Worm (Caenorhabditis elegans): ENCODE data around the gene col-130.

Gene col-130

DNA sequence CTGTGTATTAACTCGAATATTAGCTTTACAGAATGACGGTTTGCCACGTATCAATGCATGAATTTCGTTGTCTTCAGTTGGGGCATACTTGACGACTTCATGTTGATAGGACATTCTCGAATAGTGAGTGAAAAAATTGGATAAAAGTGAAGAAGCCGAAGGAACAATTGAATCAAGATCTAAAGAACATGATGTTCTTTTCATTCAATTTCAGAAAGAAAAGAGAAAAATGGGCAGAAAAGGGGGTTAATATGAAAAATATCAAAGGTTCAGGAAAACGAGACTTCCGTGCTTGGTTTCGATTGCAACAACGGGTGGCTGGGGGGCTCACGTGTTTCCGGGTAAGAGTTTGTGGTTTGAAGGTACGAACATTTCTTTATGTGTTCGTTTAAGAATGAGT is 13.7 kb downstream of the col-130 start:
- no peak for TF ChIP-seq rnt-1 (tag; optimal IDR thresholded peaks at IDR 0.05)
- no peak for TF ChIP-seq lin-14 (GFP tag; optimal IDR thresholded peaks at IDR 0.05)
- no peak for TF ChIP-seq nhr-20 (tag; optimal IDR thresholded peaks at IDR 0.05)
- TF ChIP-seq nhr-12 (tag; optimal IDR thresholded peaks at IDR 0.05): no peak
- no peak for TF ChIP-seq efl-1 (optimal IDR thresholded peaks at IDR 0.05)
- TF ChIP-seq efl-1 (GFP tag; optimal IDR thresholded peaks at IDR 0.05 in 1 of 2): peak in 1 of 2 experiments; percentile 28
- peak; percentile 71 for TF ChIP-seq fkh-10 (GFP tag; optimal IDR thresholded peaks at IDR 0.05)

DNA sequence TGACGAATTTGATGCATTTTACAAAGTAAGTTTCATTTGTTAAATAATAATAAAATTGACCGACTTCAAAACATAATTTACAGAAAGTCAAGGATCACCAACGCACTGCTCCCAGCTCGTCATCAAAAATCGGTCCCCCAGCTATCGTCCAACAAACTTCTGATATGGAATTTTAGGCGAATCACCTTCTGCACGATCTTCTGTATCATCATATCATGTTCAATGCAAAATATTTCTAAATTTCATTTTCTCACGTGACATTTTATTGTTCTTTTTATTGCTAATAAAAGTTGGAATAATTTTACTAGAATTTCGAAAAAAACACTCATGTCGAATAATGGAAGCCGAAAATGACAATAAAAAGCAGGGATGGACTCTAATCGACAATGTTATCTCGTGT is 18.1 kb downstream of the col-130 start, which contains the start of gene acl-13:
Gene acl-13 (plus strand): TSS at position 301 of the 400 bp plus-strand sequence.
- no peak for TF ChIP-seq egl-27 (tag; optimal IDR thresholded peaks at IDR 0.05)

DNA sequence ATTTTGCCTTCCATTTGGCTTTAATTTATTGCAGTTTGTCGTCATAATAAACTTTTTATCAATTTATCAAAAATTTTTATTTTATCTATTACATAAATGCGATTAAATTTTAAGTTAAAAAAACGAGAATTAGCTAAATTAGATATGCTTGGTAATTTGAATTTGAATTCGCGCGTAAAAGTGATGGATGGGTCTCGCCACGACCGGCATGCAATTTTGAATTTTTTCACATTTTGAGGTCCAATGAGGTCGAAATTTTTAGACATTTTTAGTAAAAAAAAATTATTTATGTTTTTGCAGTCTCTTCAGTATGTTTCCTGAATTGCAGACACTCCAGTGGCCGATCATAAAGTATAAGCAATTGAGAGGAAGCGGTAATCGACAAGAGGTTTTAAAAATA is 19.7 kb downstream of the col-130 start, which contains the start of gene dsb-1:
Gene dsb-1 (plus strand): TSS at position 301 of the 400 bp plus-strand sequence.
- TF ChIP-seq jun-1 (tag; optimal IDR thresholded peaks at IDR 0.05): no peak
- TF ChIP-seq dpl-1 (GFP tag; optimal IDR thresholded peaks at IDR 0.05): peak in 1 of 3 experiments; percentile 6

DNA sequence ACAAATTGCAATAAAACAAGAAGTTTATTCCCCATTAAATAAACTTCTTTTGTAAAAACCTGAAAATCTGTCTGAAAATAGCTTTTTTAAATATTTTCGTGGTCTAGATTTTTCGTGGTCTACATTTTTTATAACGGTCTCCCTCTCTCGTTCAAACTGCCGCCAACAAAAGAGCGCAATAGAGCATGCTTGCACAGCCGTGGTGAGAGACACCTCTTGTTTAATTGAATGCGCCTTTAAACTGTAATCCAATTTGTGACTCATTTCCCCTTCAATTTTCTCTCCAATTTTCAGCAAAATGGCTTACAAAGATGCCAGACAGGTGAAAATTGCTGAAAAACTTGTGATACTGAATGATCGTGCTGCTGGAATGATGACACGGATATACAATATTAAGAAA is 24.2 kb downstream of the col-130 start, which contains the start of gene gex-3:
Gene gex-3 (plus strand): TSS at position 295 of the 400 bp plus-strand sequence.
- TF ChIP-seq nhr-90 (tag; optimal IDR thresholded peaks at IDR 0.05; ENCODE audit: poor library complexity): peak; percentile 78
- TF ChIP-seq zag-1 (tag; optimal IDR thresholded peaks at IDR 0.05): peak; percentile 19
- TF ChIP-seq sptf-1 (tag; optimal IDR thresholded peaks at IDR 0.05): no peak
- peak; percentile 61 for TF ChIP-seq aly-2 (tag; optimal IDR thresholded peaks at IDR 0.05)
- TF ChIP-seq ceh-82 (tag; optimal IDR thresholded peaks at IDR 0.05): peak; percentile 66 to 89 (median 75)
- TF ChIP-seq dsc-1 (tag; optimal IDR thresholded peaks at IDR 0.05): peak; percentile 63
- TF ChIP-seq lin-35 (GFP tag; optimal IDR thresholded peaks at IDR 0.05): peak; percentile 96 to 99
- TF ChIP-seq nhr-77 (tag; optimal IDR thresholded peaks at IDR 0.05): peak; percentile 81
- TF ChIP-seq C04F5.9 (tag; optimal IDR thresholded peaks at IDR 0.05): no peak
- no peak for TF ChIP-seq blmp-1 (tag; optimal IDR thresholded peaks at IDR 0.05)
- TF ChIP-seq snpc-4 (tag; optimal IDR thresholded peaks at IDR 0.05): peak; percentile 67
- TF ChIP-seq snu-23 (GFP tag; optimal IDR thresholded peaks at IDR 0.05): peak; percentile 88
- peak; percentile 89 for TF ChIP-seq lin-13 (GFP tag; optimal IDR thresholded peaks at IDR 0.05)
- TF ChIP-seq ceh-90 (tag; optimal IDR thresholded peaks at IDR 0.05): peak; percentile 15
- peak; percentile 31 for TF ChIP-seq lir-3 (tag; optimal IDR thresholded peaks at IDR 0.05; ENCODE audit: poor library complexity)
- peak; percentile 70 for TF ChIP-seq ceh-8 (GFP tag; optimal IDR thresholded peaks at IDR 0.05)
- TF ChIP-seq nhr-20 (tag; optimal IDR thresholded peaks at IDR 0.05): peak; percentile 77
- no peak for TF ChIP-seq hlh-4 (tag; optimal IDR thresholded peaks at IDR 0.05)
- peak; percentile 67 for TF ChIP-seq unc-86 (tag; optimal IDR thresholded peaks at IDR 0.05)
- no peak for TF ChIP-seq mef-2 (tag; optimal IDR thresholded peaks at IDR 0.05)
- peak; percentile 72 for TF ChIP-seq nhr-19 (GFP tag; conservative IDR thresholded peaks at IDR 0.05)
- TF ChIP-seq ztf-4 (tag; optimal IDR thresholded peaks at IDR 0.05): peak; percentile 26
- peak; percentile 93 to 96 (median 96) for TF ChIP-seq dpl-1 (GFP tag; optimal IDR thresholded peaks at IDR 0.05)
- TF ChIP-seq grh-1 (GFP tag; IDR thresholded peaks at IDR 0.05): peak; percentile 64
- no peak for TF ChIP-seq tlp-1 (tag; optimal IDR thresholded peaks at IDR 0.05)
- no peak for TF ChIP-seq unc-62 (GFP tag; optimal IDR thresholded peaks at IDR 0.05)
- TF ChIP-seq isw-1 (GFP tag; IDR thresholded peaks at IDR 0.05): peak; percentile 80
- TF ChIP-seq unc-30 (tag; optimal IDR thresholded peaks at IDR 0.05): no peak
- peak; percentile 87 for TF ChIP-seq nhr-71 (tag; optimal IDR thresholded peaks at IDR 0.05)
- TF ChIP-seq lin-14 (GFP tag; optimal IDR thresholded peaks at IDR 0.05): peak; percentile 85
- peak; percentile 84 for TF ChIP-seq fkh-10 (GFP tag; optimal IDR thresholded peaks at IDR 0.05)
- TF ChIP-seq ces-1 (GFP tag; optimal IDR thresholded peaks at IDR 0.05): peak; percentile 89
- peak; percentile 73 for TF ChIP-seq fkh-8 (tag; optimal IDR thresholded peaks at IDR 0.05)
- TF ChIP-seq nhr-84 (tag; optimal IDR thresholded peaks at IDR 0.05): no peak
- TF ChIP-seq elt-3 (tag; optimal IDR thresholded peaks at IDR 0.05): peak in 2 of 6 experiments; percentile 5 to 48
- TF ChIP-seq egl-13 (tag; optimal IDR thresholded peaks at IDR 0.05): no peak
- no peak for TF ChIP-seq fkh-4 (tag; optimal IDR thresholded peaks at IDR 0.05; ENCODE audit: borderline replicate concordance)
- no peak for TF ChIP-seq alr-1 (tag; optimal IDR thresholded peaks at IDR 0.05; ENCODE audit: borderline replicate concordance)
- TF ChIP-seq egl-27 (tag; optimal IDR thresholded peaks at IDR 0.05): no peak
- TF ChIP-seq nhr-237 (tag; optimal IDR thresholded peaks at IDR 0.05): peak; percentile 16
- TF ChIP-seq unc-130 (tag; optimal IDR thresholded peaks at IDR 0.05): peak; percentile 84

Data from whole organism, L1 larva.